Fruit fly (Drosophila melanogaster) whole organism, embryonic: Measurements from ENCODE around the gene Mgat4b.

ENCODE experiments used
- Adf1 ChIP-seq: fragments of 200-800 bp; sonication (Bioruptor generic); IDR thresholded peaks from 2 replicates; pipeline ENCODE4 v1.3.6; 2022; ENCODE audit warnings: missing biosample characterization, missing genetic modification characterization
- Awh ChIP-seq: fragments of 200-800 bp; sonication (Bioruptor generic); IDR thresholded peaks from 2 replicates; pipeline ENCODE4, ENCODE4 v1.3.6; 2022; ENCODE audit warnings: missing biosample characterization, missing genetic modification characterization
- CG10147 ChIP-seq: fragments of 200-800 bp; sonication (Bioruptor generic); optimal IDR thresholded peaks from 2 replicates; lab custom pipeline; 2019; ENCODE audit warnings: missing biosample characterization, mild to moderate bottlenecking, missing genetic modification characterization, moderate library complexity
- CG12155 ChIP-seq: fragments of 200-800 bp; sonication (Bioruptor generic); optimal IDR thresholded peaks from 3 replicates; lab custom pipeline; 2016; ENCODE audit warnings: missing biosample characterization, missing genetic modification characterization
- CG12219 ChIP-seq: fragments of 200-800 bp; sonication (Bioruptor generic); optimal IDR thresholded peaks from 3 replicates; lab custom pipeline; 2018; ENCODE audit warnings: missing biosample characterization, mild to moderate bottlenecking, missing genetic modification characterization
- CG12744 ChIP-seq: fragments of 200-800 bp; sonication (Bioruptor generic); optimal IDR thresholded peaks from 2 replicates; lab custom pipeline; 2016; ENCODE audit warnings: missing biosample characterization, missing genetic modification characterization
- CG13287 ChIP-seq: fragments of 200-800 bp; sonication (Bioruptor generic); IDR thresholded peaks from 2 replicates; pipeline ENCODE4 v1.3.6; 2022; ENCODE audit warnings: missing biosample characterization, missing genetic modification characterization; ENCODE audit not compliant: partially characterized antibody
- CG13424 ChIP-seq: fragments of 200-800 bp; sonication (Bioruptor generic); optimal IDR thresholded peaks from 2 replicates; lab custom pipeline; 2019; ENCODE audit warnings: missing biosample characterization, mild to moderate bottlenecking, missing genetic modification characterization, moderate library complexity
- CG16779 ChIP-seq: fragments of 200-800 bp; sonication (Bioruptor generic); IDR thresholded peaks from 2 replicates; pipeline ENCODE4 v1.3.6; 2022; ENCODE audit warnings: missing biosample characterization, missing genetic modification characterization
- CG17361 ChIP-seq: fragments of 200-800 bp; sonication (Bioruptor generic); IDR thresholded peaks from 3 replicates; pipeline ENCODE4 v1.3.6; 2022; ENCODE audit warnings: missing biosample characterization, missing genetic modification characterization
- CG18011 ChIP-seq: fragments of 200-800 bp; sonication (Bioruptor generic); optimal IDR thresholded peaks from 2 replicates; lab custom pipeline; 2017; ENCODE audit warnings: missing biosample characterization, missing genetic modification characterization, mild to moderate bottlenecking, moderate library complexity, missing genotype
- CG2678 ChIP-seq: fragments of 200-800 bp; sonication (Bioruptor generic); optimal IDR thresholded peaks from 3 replicates; lab custom pipeline; 2019; ENCODE audit warnings: missing biosample characterization, mild to moderate bottlenecking, missing genetic modification characterization, moderate library complexity
- CG31224 ChIP-seq: fragments of 200-800 bp; sonication (Bioruptor generic); IDR thresholded peaks from 2 replicates; pipeline ENCODE4 v1.3.6; 2022; ENCODE audit warnings: missing biosample characterization, missing genetic modification characterization
- CG3163 ChIP-seq: fragments of 200-800 bp; sonication (Bioruptor generic); optimal IDR thresholded peaks from 3 replicates; lab custom pipeline; 2016; ENCODE audit warnings: missing biosample characterization, missing genetic modification characterization
- CG4282 ChIP-seq: fragments of 200-800 bp; sonication (Bioruptor generic); optimal IDR thresholded peaks from 2 replicates; lab custom pipeline; 2016; ENCODE audit warnings: missing biosample characterization, missing genetic modification characterization
- CG4360 ChIP-seq: fragments of 200-800 bp; sonication (Bioruptor generic); IDR thresholded peaks from 2 replicates; pipeline ENCODE4 v1.3.6; 2022; ENCODE audit warnings: missing biosample characterization, missing genetic modification characterization
- CG4424 ChIP-seq: fragments of 200-800 bp; sonication (Bioruptor generic); optimal IDR thresholded peaks from 3 replicates; lab custom pipeline; 2016; ENCODE audit warnings: missing biosample characterization, missing genetic modification characterization
- CG7839 ChIP-seq: fragments of 200-800 bp; sonication (Bioruptor generic); optimal IDR thresholded peaks from 3 replicates; lab custom pipeline; 2018; ENCODE audit warnings: missing biosample characterization, mild to moderate bottlenecking, missing genetic modification characterization, moderate library complexity
- CG8281 ChIP-seq: fragments of 200-800 bp; sonication (Bioruptor generic); optimal IDR thresholded peaks from 2 replicates; lab custom pipeline; 2018; ENCODE audit warnings: missing biosample characterization, mild to moderate bottlenecking, missing genetic modification characterization, moderate library complexity
- CG8290 ChIP-seq, 3 experiments: fragments of 200-800 bp; sonication (Bioruptor generic); optimal IDR thresholded peaks; 2 replicates each; lab custom pipeline; 2016 to 2019; ENCODE audit warnings: missing biosample characterization in 3 of 3, missing genetic modification characterization in 3 of 3, mild to moderate bottlenecking in 2 of 3, moderate library complexity in 1 of 3
- CG9817 ChIP-seq: fragments of 200-800 bp; sonication (Bioruptor generic); optimal IDR thresholded peaks from 2 replicates; lab custom pipeline; 2018; ENCODE audit warnings: missing biosample characterization, mild to moderate bottlenecking, missing genetic modification characterization, moderate library complexity
- Deaf1 ChIP-seq: fragments of 200-800 bp; optimal IDR thresholded peaks from 3 replicates; lab custom pipeline; 2019; ENCODE audit warnings: missing biosample characterization, mild to moderate bottlenecking, missing genetic modification characterization, moderate library complexity
- Dek ChIP-seq: fragments of 200-800 bp; sonication (Bioruptor generic); optimal IDR thresholded peaks from 3 replicates; lab custom pipeline; 2019; ENCODE audit warnings: missing biosample characterization, mild to moderate bottlenecking, missing genetic modification characterization, moderate library complexity
- Dref ChIP-seq: fragments of 200-800 bp; sonication (Bioruptor generic); IDR thresholded peaks from 2 replicates; pipeline ENCODE4 v1.3.6; 2022; ENCODE audit warnings: missing biosample characterization, missing genetic modification characterization
- Gsc ChIP-seq: fragments of 200-800 bp; sonication (Bioruptor generic); IDR thresholded peaks from 2 replicates; pipeline ENCODE4 v1.3.6; 2022; ENCODE audit warnings: missing biosample characterization, missing genetic modification characterization
- HLH3B ChIP-seq: fragments of 200-800 bp; sonication (Bioruptor generic); IDR thresholded peaks from 2 replicates; pipeline ENCODE4 v1.3.6; 2022; ENCODE audit warnings: missing biosample characterization, missing genetic modification characterization
- HmgZ ChIP-seq: fragments of 200-800 bp; sonication (Bioruptor generic); optimal IDR thresholded peaks from 2 replicates; lab custom pipeline; 2018; ENCODE audit warnings: missing biosample characterization, mild to moderate bottlenecking, missing genetic modification characterization
- Mad ChIP-seq: fragments of 200-800 bp; sonication (Bioruptor generic); optimal IDR thresholded peaks from 2 replicates; lab custom pipeline; 2016; ENCODE audit warnings: missing biosample characterization, missing genetic modification characterization
- NfI ChIP-seq: fragments of 200-800 bp; sonication (Bioruptor generic); optimal IDR thresholded peaks from 3 replicates; lab custom pipeline; 2018; ENCODE audit warnings: missing biosample characterization, mild to moderate bottlenecking, missing genetic modification characterization, moderate library complexity
- Oaz ChIP-seq: fragments of 200-800 bp; sonication (Bioruptor generic); IDR thresholded peaks from 2 replicates; pipeline ENCODE4 v1.3.6; 2022; ENCODE audit warnings: missing biosample characterization, missing genetic modification characterization
- bcd ChIP-seq: fragments of 200-800 bp; sonication (Bioruptor generic); optimal IDR thresholded peaks from 2 replicates; lab custom pipeline; 2017; ENCODE audit warnings: missing biosample characterization, mild to moderate bottlenecking, missing genetic modification characterization
- btn ChIP-seq: fragments of 200-800 bp; sonication (Bioruptor generic); optimal IDR thresholded peaks from 2 replicates; lab custom pipeline; 2016; ENCODE audit warnings: missing biosample characterization, missing genetic modification characterization
- ci ChIP-seq: fragments of 200-800 bp; sonication (Bioruptor generic); IDR thresholded peaks from 3 replicates; pipeline ENCODE4 v1.3.6; 2022; ENCODE audit warnings: missing biosample characterization, missing genetic modification characterization
- corto ChIP-seq: fragments of 200-800 bp; sonication (Bioruptor generic); optimal IDR thresholded peaks from 2 replicates; lab custom pipeline; 2016; ENCODE audit warnings: missing biosample characterization, mild to moderate bottlenecking, missing genetic modification characterization, moderate library complexity
- dan ChIP-seq: fragments of 200-800 bp; sonication (Bioruptor generic); IDR thresholded peaks from 2 replicates; pipeline ENCODE4 v1.3.6; 2022; ENCODE audit warnings: missing biosample characterization, missing genetic modification characterization
- eve ChIP-seq, 2 experiments: fragments of >200 bp; optimal IDR thresholded peaks; 2 replicates each; lab custom pipeline; 2017; ENCODE audit warnings: missing biosample characterization in 2 of 2, missing genetic modification characterization in 2 of 2
- fd64A ChIP-seq: fragments of 200-800 bp; sonication (Bioruptor generic); optimal IDR thresholded peaks from 3 replicates; lab custom pipeline; 2018; ENCODE audit warnings: missing biosample characterization, mild to moderate bottlenecking, missing genetic modification characterization
- fu2 ChIP-seq: fragments of 200-800 bp; sonication (Bioruptor generic); optimal IDR thresholded peaks from 2 replicates; lab custom pipeline; 2016; ENCODE audit warnings: missing biosample characterization, missing genetic modification characterization
- jigr1 ChIP-seq: fragments of 200-800 bp; sonication (Bioruptor generic); IDR thresholded peaks from 3 replicates; pipeline ENCODE4 v1.3.6; 2022; ENCODE audit warnings: missing biosample characterization, missing genetic modification characterization
- mirr ChIP-seq: fragments of 200-800 bp; sonication (Bioruptor generic); optimal IDR thresholded peaks from 3 replicates; lab custom pipeline; 2018; ENCODE audit warnings: missing biosample characterization, mild to moderate bottlenecking, missing genetic modification characterization
- mld ChIP-seq: fragments of 200-800 bp; sonication (Bioruptor generic); IDR thresholded peaks from 3 replicates; pipeline ENCODE4 v1.3.6; 2022; ENCODE audit warnings: missing biosample characterization, missing genetic modification characterization; ENCODE audit not compliant: partially characterized antibody
- salm ChIP-seq: fragments of 200-800 bp; sonication (Bioruptor generic); optimal IDR thresholded peaks from 2 replicates; lab custom pipeline; 2018; ENCODE audit warnings: missing biosample characterization, mild to moderate bottlenecking, missing genetic modification characterization
- sim ChIP-seq: fragments of 200-800 bp; sonication (Bioruptor generic); IDR thresholded peaks from 2 replicates; pipeline ENCODE4 v1.3.6; 2022; ENCODE audit warnings: missing biosample characterization, missing genetic modification characterization
- ssp ChIP-seq: fragments of 200-800 bp; sonication (Bioruptor generic); IDR thresholded peaks from 2 replicates; pipeline ENCODE4 v1.3.6; 2022; ENCODE audit warnings: missing biosample characterization, missing genetic modification characterization
- tll ChIP-seq, 2 experiments: fragments of 200-800 bp in 1 of 2; fragments of >200 bp in 1 of 2; sonication (Bioruptor generic) in 1 of 2; optimal IDR thresholded peaks; 2 replicates each; lab custom pipeline; 2017 to 2019; ENCODE audit warnings: missing biosample characterization in 2 of 2, missing genetic modification characterization in 2 of 2, mild to moderate bottlenecking in 1 of 2, moderate library complexity in 1 of 2
- tna ChIP-seq: fragments of 200-800 bp; sonication (Bioruptor generic); IDR thresholded peaks from 2 replicates; pipeline ENCODE4 v1.3.6; 2022; ENCODE audit warnings: missing biosample characterization, missing genetic modification characterization; ENCODE audit not compliant: partially characterized antibody
- wdn ChIP-seq: fragments of 200-800 bp; sonication (Bioruptor generic); IDR thresholded peaks from 2 replicates; pipeline ENCODE4 v1.3.6; 2022; ENCODE audit warnings: missing biosample characterization, missing genetic modification characterization
- wor ChIP-seq: fragments of 200-800 bp; sonication (Bioruptor generic); IDR thresholded peaks from 2 replicates; pipeline ENCODE4 v1.3.6; 2022; ENCODE audit warnings: missing biosample characterization, missing genetic modification characterization

Gene Mgat4b

dm6 chr3L:14781082-14781862 lies 12.2 kb upstream of the Mgat4b start (continued):
- TF ChIP-seq CG13287 (GFP tag; lab: Robert Waterston, UW) (peak; percentile 47; the same call in 1 of the 2 replicates), CG12155 (no peak), CG13424 (peak; percentile 76), Adf1 (GFP tag; lab: Robert Waterston, UW) (no peak; the same call in 1 of the 2 replicates), CG12744 (GFP tag; lab: Kevin White, UChicago) (no peak), CG3163 (peak; percentile 31), Dek (tag; lab: Kevin White, UChicago) (peak; percentile 26), btn (GFP tag; lab: Kevin White, UChicago) (no peak), NfI (GFP tag; lab: Kevin White, UChicago) (peak; percentile 33), Mad (no peak), bcd (GFP tag; lab: Kevin White, UChicago) (peak; percentile 55), CG31224 (no peak), Gsc (GFP tag; lab: Robert Waterston, UW) (no peak), tll (GFP tag; optimal IDR thresholded peaks at IDR 0.05; lab: Kevin White, UChicago) (peak in 1 of 2 experiments; percentile 78), wdn (GFP tag; lab: Robert Waterston, UW) (no peak), CG8281 (tag; lab: Kevin White, UChicago) (peak; percentile 42), CG16779 (no peak), CG12219 (GFP tag; lab: Kevin White, UChicago) (peak; percentile 65), CG7839 (peak; percentile 79), CG8290 (GFP tag; optimal IDR thresholded peaks at IDR 0.05; lab: Kevin White, UChicago) (peak; percentile 24), CG8290 (tag; optimal IDR thresholded peaks at IDR 0.05; lab: Kevin White, UChicago) (peak; percentile 12 to 66), mld (GFP tag; lab: Robert Waterston, UW) (no peak), ci (GFP tag; lab: Robert Waterston, UW) (peak; percentile 74; the same call in 2 of the 3 replicates), corto (GFP tag; lab: Kevin White, UChicago) (peak; percentile 9), eve (GFP tag; optimal IDR thresholded peaks at IDR 0.05; lab: Kevin White, UChicago) (peak in 1 of 2 experiments; percentile 85), CG18011 (no peak), mirr (peak; percentile 97), CG4424 (peak; percentile 79), fu2 (peak; percentile 7), CG10147 (GFP tag; lab: Kevin White, UChicago) (peak; percentile 72), tna (GFP tag; lab: Robert Waterston, UW) (no peak), Awh (GFP tag; lab: Robert Waterston, UW) (peak; percentile 13; the same call in 1 of the 2 replicates), CG4282 (GFP tag; lab: Kevin White, UChicago) (no peak), CG17361 (GFP tag; lab: Robert Waterston, UW) (peak; percentile 97), Deaf1 (tag; lab: Kevin White, UChicago) (peak; percentile 28), CG2678 (tag; lab: Kevin White, UChicago) (peak; percentile 84), fd64A (GFP tag; lab: Kevin White, UChicago) (peak; percentile 74), HmgZ (peak; percentile 50), wor (0 out of 2 replicates have a peak, but pooled peaks have one; percentile 37), HLH3B (GFP tag; lab: Robert Waterston, UW) (no peak; the same call in 1 of the 2 replicates), salm (tag; lab: Kevin White, UChicago) (no peak), ssp (no peak), Oaz (GFP tag; lab: Robert Waterston, UW) (no peak), CG9817 (tag; lab: Kevin White, UChicago) (peak; percentile 20), sim (no peak), dan (GFP tag; lab: Robert Waterston, UW) (no peak), jigr1 (no peak), CG4360 (peak; percentile 67), Dref (GFP tag; lab: Robert Waterston, UW) (no peak)
